Fruit fly (Drosophila melanogaster) whole organism, embryonic: ENCODE data around the gene CG7386.

Experiments used
- Abd-B ChIP-seq: fragments of 200-800 bp; sonication (Bioruptor generic); optimal IDR thresholded peaks from 2 replicates; lab custom pipeline; 2018; ENCODE audit warnings: missing biosample characterization, mild to moderate bottlenecking, missing genetic modification characterization, moderate library complexity
- Awh ChIP-seq: fragments of 200-800 bp; sonication (Bioruptor generic); IDR thresholded peaks from 2 replicates; pipeline ENCODE4, ENCODE4 v1.3.6; 2022; ENCODE audit warnings: missing biosample characterization, missing genetic modification characterization
- B-H1 ChIP-seq: fragments of 200-800 bp; sonication (Bioruptor generic); IDR thresholded peaks from 3 replicates; pipeline ENCODE4 v1.3.6; 2022; ENCODE audit warnings: missing biosample characterization, missing genetic modification characterization
- Bgb ChIP-seq: fragments of 200-800 bp; sonication (Bioruptor generic); IDR thresholded peaks from 2 replicates; pipeline ENCODE4 v1.3.6; 2022; ENCODE audit warnings: missing biosample characterization, missing genetic modification characterization; ENCODE audit not compliant: partially characterized antibody
- CG10267 ChIP-seq: fragments of 200-800 bp; sonication (Bioruptor generic); optimal IDR thresholded peaks from 2 replicates; lab custom pipeline; 2018; ENCODE audit warnings: missing biosample characterization, mild to moderate bottlenecking, missing genetic modification characterization, moderate library complexity
- CG10959 ChIP-seq: fragments of 200-800 bp; sonication (Bioruptor generic); IDR thresholded peaks from 2 replicates; pipeline ENCODE4 v1.3.6; 2022; ENCODE audit warnings: missing biosample characterization, missing genetic modification characterization
- CG11723 ChIP-seq: fragments of 200-800 bp; sonication (Bioruptor generic); optimal IDR thresholded peaks from 2 replicates; lab custom pipeline; 2017; ENCODE audit warnings: missing biosample characterization, mild to moderate bottlenecking, missing genetic modification characterization
- CG12071 ChIP-seq: fragments of 200-800 bp; sonication (Bioruptor generic); optimal IDR thresholded peaks from 3 replicates; lab custom pipeline; 2018; ENCODE audit warnings: missing biosample characterization, mild to moderate bottlenecking, missing genetic modification characterization
- CG12219 ChIP-seq: fragments of 200-800 bp; sonication (Bioruptor generic); optimal IDR thresholded peaks from 3 replicates; lab custom pipeline; 2018; ENCODE audit warnings: missing biosample characterization, mild to moderate bottlenecking, missing genetic modification characterization
- CG13123 ChIP-seq: fragments of 200-800 bp; sonication (Bioruptor generic); optimal IDR thresholded peaks from 2 replicates; lab custom pipeline; 2016; ENCODE audit warnings: missing biosample characterization, missing genetic modification characterization
- CG13296 ChIP-seq: fragments of 200-800 bp; sonication (Bioruptor generic); optimal IDR thresholded peaks from 3 replicates; lab custom pipeline; 2018; ENCODE audit warnings: missing biosample characterization, mild to moderate bottlenecking, missing genetic modification characterization
- CG1602 ChIP-seq: fragments of 200-800 bp; sonication (Bioruptor generic); optimal IDR thresholded peaks from 3 replicates; lab custom pipeline; 2016; ENCODE audit warnings: missing biosample characterization, missing genetic modification characterization
- CG2202 ChIP-seq: fragments of 200-800 bp; sonication (Bioruptor generic); optimal IDR thresholded peaks from 2 replicates; lab custom pipeline; 2018; ENCODE audit warnings: missing biosample characterization, mild to moderate bottlenecking, missing genetic modification characterization
- CG3995 ChIP-seq: fragments of 200-800 bp; sonication (Bioruptor generic); optimal IDR thresholded peaks from 3 replicates; lab custom pipeline; 2016; ENCODE audit warnings: missing biosample characterization, missing genetic modification characterization
- CG6272 ChIP-seq: fragments of 200-800 bp; sonication (Bioruptor generic); IDR thresholded peaks from 2 replicates; pipeline ENCODE4 v1.3.6; 2022; ENCODE audit warnings: missing biosample characterization, missing genetic modification characterization
- CG7357 ChIP-seq: fragments of 200-800 bp; sonication (Bioruptor generic); IDR thresholded peaks from 3 replicates; pipeline ENCODE4 v1.3.6; 2022; ENCODE audit warnings: missing biosample characterization, missing genetic modification characterization
- CG7745 ChIP-seq: fragments of 200-800 bp; sonication (Bioruptor generic); optimal IDR thresholded peaks from 2 replicates; lab custom pipeline; 2018; ENCODE audit warnings: missing biosample characterization, mild to moderate bottlenecking, missing genetic modification characterization, moderate library complexity
- CG9727 ChIP-seq: fragments of 200-800 bp; sonication (Bioruptor generic); optimal IDR thresholded peaks from 3 replicates; lab custom pipeline; 2017; ENCODE audit warnings: missing biosample characterization, mild to moderate bottlenecking, missing genetic modification characterization
- Camta ChIP-seq: fragments of 200-800 bp; sonication (Bioruptor generic); optimal IDR thresholded peaks from 2 replicates; lab custom pipeline; 2016; ENCODE audit warnings: missing biosample characterization, missing genetic modification characterization
- Deaf1 ChIP-seq: fragments of 200-800 bp; optimal IDR thresholded peaks from 3 replicates; lab custom pipeline; 2019; ENCODE audit warnings: missing biosample characterization, mild to moderate bottlenecking, missing genetic modification characterization, moderate library complexity
- Dek ChIP-seq: fragments of 200-800 bp; sonication (Bioruptor generic); optimal IDR thresholded peaks from 3 replicates; lab custom pipeline; 2019; ENCODE audit warnings: missing biosample characterization, mild to moderate bottlenecking, missing genetic modification characterization, moderate library complexity
- Kr ChIP-seq: fragments of 200-800 bp; sonication (Bioruptor generic); optimal IDR thresholded peaks from 2 replicates; lab custom pipeline; 2017; ENCODE audit warnings: missing biosample characterization, mild to moderate bottlenecking, missing genetic modification characterization
- NFAT ChIP-seq: fragments of 200-800 bp; sonication (Bioruptor generic); IDR thresholded peaks from 2 replicates; pipeline ENCODE4 v1.3.6; 2022; ENCODE audit warnings: missing biosample characterization, missing genetic modification characterization
- Nf-YC ChIP-seq: fragments of 200-800 bp; optimal IDR thresholded peaks from 3 replicates; lab custom pipeline; 2019; ENCODE audit warnings: missing biosample characterization, mild to moderate bottlenecking, missing genetic modification characterization, moderate library complexity
- Opbp ChIP-seq: fragments of 200-800 bp; sonication (Bioruptor generic); IDR thresholded peaks from 3 replicates; pipeline ENCODE4 v1.3.6; 2022; ENCODE audit warnings: missing biosample characterization, missing genetic modification characterization; ENCODE audit not compliant: partially characterized antibody
- Rx ChIP-seq: fragments of 200-800 bp; sonication (Bioruptor generic); IDR thresholded peaks from 2 replicates; pipeline ENCODE4 v1.3.6; 2022; ENCODE audit warnings: missing biosample characterization, missing genetic modification characterization
- Sox102F ChIP-seq: fragments of 200-800 bp; sonication (Bioruptor generic); optimal IDR thresholded peaks from 2 replicates; lab custom pipeline; 2018; ENCODE audit warnings: missing biosample characterization, mild to moderate bottlenecking, missing genetic modification characterization, moderate library complexity
- Sry-δ ChIP-seq: fragments of 200-800 bp; sonication (Bioruptor generic); optimal IDR thresholded peaks from 2 replicates; lab custom pipeline; 2016; ENCODE audit warnings: missing biosample characterization, missing genetic modification characterization
- ato ChIP-seq: fragments of 200-800 bp; sonication (Bioruptor generic); IDR thresholded peaks from 2 replicates; pipeline ENCODE4 v1.3.6; 2022; ENCODE audit warnings: missing biosample characterization, missing genetic modification characterization; ENCODE audit not compliant: partially characterized antibody
- az2 ChIP-seq: fragments of 200-800 bp; sonication (Bioruptor generic); optimal IDR thresholded peaks from 3 replicates; lab custom pipeline; 2016; ENCODE audit warnings: missing biosample characterization, missing genetic modification characterization
- cg ChIP-seq: fragments of 200-800 bp; sonication (Bioruptor generic); optimal IDR thresholded peaks from 3 replicates; lab custom pipeline; 2019; ENCODE audit warnings: missing biosample characterization, mild to moderate bottlenecking, missing genetic modification characterization, moderate library complexity
- chn ChIP-seq: fragments of 200-800 bp; sonication (Bioruptor generic); optimal IDR thresholded peaks from 2 replicates; lab custom pipeline; 2016; ENCODE audit warnings: missing biosample characterization, missing genetic modification characterization
- corto ChIP-seq: fragments of 200-800 bp; sonication (Bioruptor generic); optimal IDR thresholded peaks from 2 replicates; lab custom pipeline; 2016; ENCODE audit warnings: missing biosample characterization, mild to moderate bottlenecking, missing genetic modification characterization, moderate library complexity
- dmrt11E ChIP-seq: fragments of 200-800 bp; sonication (Bioruptor generic); optimal IDR thresholded peaks from 3 replicates; lab custom pipeline; 2018; ENCODE audit warnings: missing biosample characterization, mild to moderate bottlenecking, missing genetic modification characterization, moderate library complexity
- dpn ChIP-seq, 2 experiments: fragments of 200-800 bp; sonication (Bioruptor generic); optimal IDR thresholded peaks; 3 replicates each; lab custom pipeline; 2016; ENCODE audit warnings: missing biosample characterization in 2 of 2, missing genetic modification characterization in 2 of 2
- ems ChIP-seq: fragments of 200-800 bp; sonication (Bioruptor generic); optimal IDR thresholded peaks from 3 replicates; lab custom pipeline; 2016; ENCODE audit warnings: missing biosample characterization, missing genetic modification characterization
- esg ChIP-seq: fragments of 200-800 bp; sonication (Bioruptor generic); conservative IDR thresholded peaks from 2 replicates; pipeline ENCODE4 v1.3.6; 2022; ENCODE audit warnings: missing biosample characterization, missing genetic modification characterization
- fd64A ChIP-seq: fragments of 200-800 bp; sonication (Bioruptor generic); optimal IDR thresholded peaks from 3 replicates; lab custom pipeline; 2018; ENCODE audit warnings: missing biosample characterization, mild to moderate bottlenecking, missing genetic modification characterization
- ftz-f1 ChIP-seq: fragments of 200-800 bp; sonication (Bioruptor generic); optimal IDR thresholded peaks from 2 replicates; lab custom pipeline; 2016; ENCODE audit warnings: missing biosample characterization, missing genetic modification characterization
- gce ChIP-seq: fragments of 200-800 bp; sonication (Bioruptor generic); IDR thresholded peaks from 3 replicates; pipeline ENCODE4 v1.3.6; 2022; ENCODE audit warnings: missing biosample characterization, missing genetic modification characterization
- ham ChIP-seq: fragments of 200-800 bp; sonication (Bioruptor generic); IDR thresholded peaks from 2 replicates; pipeline ENCODE4 v1.3.6; 2022; ENCODE audit warnings: missing biosample characterization, missing genetic modification characterization
- hth ChIP-seq: fragments of >200 bp; optimal IDR thresholded peaks from 2 replicates; lab custom pipeline; 2017; ENCODE audit warnings: inconsistent platforms
- kay ChIP-seq: fragments of 200-800 bp; sonication (Bioruptor generic); optimal IDR thresholded peaks from 2 replicates; lab custom pipeline; 2016; ENCODE audit warnings: missing biosample characterization, missing genetic modification characterization
- kni ChIP-seq: fragments of 200-800 bp; sonication (Bioruptor generic); optimal IDR thresholded peaks from 3 replicates; lab custom pipeline; 2017; ENCODE audit warnings: mild to moderate bottlenecking, missing biosample characterization, missing genetic modification reagents, missing genetic modification characterization
- mirr ChIP-seq: fragments of 200-800 bp; sonication (Bioruptor generic); optimal IDR thresholded peaks from 3 replicates; lab custom pipeline; 2018; ENCODE audit warnings: missing biosample characterization, mild to moderate bottlenecking, missing genetic modification characterization
- schlank ChIP-seq: fragments of 200-800 bp; sonication (Bioruptor generic); optimal IDR thresholded peaks from 2 replicates; lab custom pipeline; 2018; ENCODE audit warnings: missing biosample characterization, mild to moderate bottlenecking, missing genetic modification characterization
- shn ChIP-seq: fragments of 200-800 bp; sonication (Bioruptor generic); optimal IDR thresholded peaks from 3 replicates; lab custom pipeline; 2016; ENCODE audit warnings: missing biosample characterization, missing genetic modification characterization
- tgo ChIP-seq: fragments of 200-800 bp; sonication (Bioruptor generic); IDR thresholded peaks from 3 replicates; pipeline ENCODE4 v1.3.6; 2022; ENCODE audit warnings: missing biosample characterization, missing genetic modification characterization
- tx ChIP-seq: fragments of 200-800 bp; sonication (Bioruptor generic); optimal IDR thresholded peaks from 2 replicates; lab custom pipeline; 2016; ENCODE audit warnings: missing biosample characterization, missing genetic modification characterization
- zfh1 ChIP-seq: fragments of 200-800 bp; sonication (Bioruptor generic); IDR thresholded peaks from 3 replicates; pipeline ENCODE4 v1.3.6; 2022; ENCODE audit warnings: missing biosample characterization, missing genetic modification characterization

The CG7386 gene

dm6 chr3L:6192822-6193555, 3.4 kb downstream of the CG7386 start, which contains the start of the genes Sf3b6 and Tnpo (continued):
- TF ChIP-seq gce (GFP tag; lab: Robert Waterston, UW) (peak; percentile 40; the same call in 1 of the 3 replicates), kay (GFP tag; lab: Kevin White, UChicago) (peak; percentile 67), CG10267 (tag; lab: Kevin White, UChicago) (peak; percentile 80), Kr (GFP tag; lab: Kevin White, UChicago) (no peak), corto (GFP tag; lab: Kevin White, UChicago) (no peak), CG13296 (GFP tag; lab: Kevin White, UChicago) (peak; percentile 75), CG7357 (GFP tag; lab: Robert Waterston, UW) (peak; percentile 82), dpn (GFP tag; optimal IDR thresholded peaks at IDR 0.05; lab: Kevin White, UChicago) (peak; percentile 76 to 84), Opbp (GFP tag; lab: Robert Waterston, UW) (no peak), Rx (GFP tag; lab: Robert Waterston, UW) (peak; percentile 75), ems (GFP tag; lab: Kevin White, UChicago) (peak; percentile 63), CG11723 (GFP tag; lab: Kevin White, UChicago) (no peak), esg (GFP tag; lab: Robert Waterston, UW) (peak; percentile 86), Sox102F (GFP tag; lab: Kevin White, UChicago) (no peak), CG12219 (GFP tag; lab: Kevin White, UChicago) (no peak), tgo (GFP tag; lab: Robert Waterston, UW) (peak; percentile 86), CG13123 (GFP tag; lab: Kevin White, UChicago) (peak; percentile 63), mirr (no peak), cg (no peak), Deaf1 (peak; percentile 55), ham (GFP tag; lab: Robert Waterston, UW) (peak; percentile 49; the same call in 1 of the 2 replicates), CG7745 (tag; lab: Kevin White, UChicago) (no peak), CG3995 (GFP tag; lab: Kevin White, UChicago) (peak; percentile 91), hth (lab: Kevin White, UChicago) (no peak), CG10959 (GFP tag; lab: Robert Waterston, UW) (peak; percentile 61; the same call in 1 of the 2 replicates), kni (GFP tag; lab: Kevin White, UChicago) (no peak), shn (GFP tag; lab: Kevin White, UChicago) (peak; percentile 62), dmrt11E (tag; lab: Kevin White, UChicago) (peak; percentile 86), Sry-δ (GFP tag; lab: Kevin White, UChicago) (peak; percentile 87), tx (GFP tag; lab: Kevin White, UChicago) (peak; percentile 62), az2 (GFP tag; lab: Kevin White, UChicago) (peak; percentile 85), Awh (GFP tag; lab: Robert Waterston, UW) (peak; percentile 50), CG1602 (GFP tag; lab: Kevin White, UChicago) (peak; percentile 88), CG6272 (GFP tag; lab: Robert Waterston, UW) (peak; percentile 88), fd64A (no peak), Abd-B (GFP tag; lab: Kevin White, UChicago) (no peak), Nf-YC (no peak), schlank (tag; lab: Kevin White, UChicago) (peak; percentile 35), NFAT (peak; percentile 79), CG2202 (tag; lab: Kevin White, UChicago) (peak; percentile 54), CG12071 (no peak), CG9727 (GFP tag; lab: Kevin White, UChicago) (peak; percentile 90), Camta (GFP tag; lab: Kevin White, UChicago) (peak; percentile 69), ftz-f1 (GFP tag; lab: Kevin White, UChicago) (no peak), Dek (tag; lab: Kevin White, UChicago) (no peak), B-H1 (GFP tag; lab: Robert Waterston, UW) (peak; percentile 63; the same call in 2 of the 3 replicates), chn (peak; percentile 66), ato (no peak), zfh1 (GFP tag; lab: Robert Waterston, UW) (peak; percentile 77), Bgb (peak; percentile 56; the same call in 1 of the 2 replicates)
